Worm (Caenorhabditis elegans) whole organism, mixed stage, embryonic: ENCODE data around the gene str-52.

Experiments
- elt-1 ChIP-seq: sonication (generic microtip); optimal IDR thresholded peaks from 2 replicates; lab custom pipeline; 2017; ENCODE audit warnings: missing genetic modification characterization, mild to moderate bottlenecking, missing compliant biosample characterization, antibody characterized with exemption, moderate library complexity, borderline replicate concordance; ENCODE audit not compliant: insufficient read depth
- nhr-12 ChIP-seq: fragments of 150-350 bp; optimal IDR thresholded peaks from 2 replicates; lab custom pipeline; 2014; ENCODE audit warnings: missing biosample characterization, missing genetic modification characterization
- nhr-2 ChIP-seq: fragments of 150-350 bp; optimal IDR thresholded peaks from 2 replicates; lab custom pipeline; 2014; ENCODE audit warnings: missing biosample characterization, missing genetic modification characterization
- nhr-237 ChIP-seq: fragments of 150-350 bp; optimal IDR thresholded peaks from 2 replicates; lab custom pipeline; 2014; ENCODE audit warnings: missing biosample characterization, missing genetic modification characterization
- snpc-4 ChIP-seq: fragments of 150-350 bp; optimal IDR thresholded peaks from 2 replicates; lab custom pipeline; 2014; ENCODE audit warnings: missing biosample characterization, missing genetic modification characterization
- ztf-11 ChIP-seq: fragments of 150-350 bp; optimal IDR thresholded peaks from 2 replicates; lab custom pipeline; 2014; ENCODE audit warnings: missing biosample characterization, missing genetic modification characterization

ce11 chrV:2099040-2099439 lies 46.9 kb downstream of the str-52 start, which contains the start of gene F36F12.7:
- TF ChIP-seq snpc-4 (tag; lab: Kevin White, UChicago) (no peak), ztf-11 (tag; lab: Kevin White, UChicago) (no peak), nhr-2 (tag; lab: Kevin White, UChicago) (no peak), nhr-237 (tag; lab: Kevin White, UChicago) (no peak), nhr-12 (no peak), elt-1 (no peak)
